Worm (Caenorhabditis elegans) whole organism, late embryonic: ENCODE measurements around the gene clec-71.

Experiments
- C08G9.2 ChIP-seq: sonication (generic microtip); optimal IDR thresholded peaks from 2 replicates; lab custom pipeline; 2016; ENCODE audit warnings: mild to moderate bottlenecking, missing genetic modification characterization, moderate library complexity, missing compliant biosample characterization
- C38D4.7 ChIP-seq: fragments of 200-800 bp; sonication (Bioruptor generic); optimal IDR thresholded peaks from 2 replicates; lab custom pipeline; 2018; ENCODE audit warnings: mild to moderate bottlenecking, missing genetic modification characterization, moderate library complexity, missing compliant biosample characterization
- F13H6.1 ChIP-seq: sonication (generic microtip); optimal IDR thresholded peaks from 2 replicates; lab custom pipeline; 2016; ENCODE audit warnings: missing genetic modification characterization, missing compliant biosample characterization
- K02D7.2 ChIP-seq: sonication (generic microtip); optimal IDR thresholded peaks from 2 replicates; lab custom pipeline; 2017; ENCODE audit warnings: mild to moderate bottlenecking, missing genetic modification characterization, missing compliant biosample characterization
- K09A11.1 ChIP-seq: sonication (generic microtip); optimal IDR thresholded peaks from 2 replicates; lab custom pipeline; 2017; ENCODE audit warnings: antibody characterized with exemption, mild to moderate bottlenecking, missing genetic modification characterization, missing compliant biosample characterization; ENCODE audit not compliant: insufficient read depth
- T23F11.4 ChIP-seq: fragments of 200-800 bp; sonication (Bioruptor generic); optimal IDR thresholded peaks from 2 replicates; lab custom pipeline; 2018; ENCODE audit warnings: mild to moderate bottlenecking, missing genetic modification characterization, missing compliant biosample characterization
- Y22D7AL.16 ChIP-seq: sonication (generic microtip); optimal IDR thresholded peaks from 2 replicates; lab custom pipeline; 2016; ENCODE audit warnings: missing genetic modification characterization, missing compliant biosample characterization
- ceh-14 ChIP-seq: sonication (generic microtip); optimal IDR thresholded peaks from 2 replicates; lab custom pipeline; 2016; ENCODE audit warnings: missing genotype, missing genetic modification characterization, missing compliant biosample characterization
- ceh-18 ChIP-seq: sonication (generic microtip); optimal IDR thresholded peaks from 2 replicates; lab custom pipeline; 2016; ENCODE audit warnings: missing genetic modification characterization, missing compliant biosample characterization
- ceh-19 ChIP-seq: fragments of 200-800 bp; sonication (Bioruptor generic); optimal IDR thresholded peaks from 2 replicates; lab custom pipeline; 2018; ENCODE audit warnings: mild to moderate bottlenecking, missing genetic modification characterization, missing compliant biosample characterization
- ceh-31 ChIP-seq: sonication (generic microtip); optimal IDR thresholded peaks from 2 replicates; lab custom pipeline; 2016; ENCODE audit warnings: missing genetic modification characterization, missing compliant biosample characterization
- ceh-34 ChIP-seq: sonication (generic microtip); optimal IDR thresholded peaks from 2 replicates; lab custom pipeline; 2016; ENCODE audit warnings: mild to moderate bottlenecking, missing genetic modification characterization, missing compliant biosample characterization
- ceh-48 ChIP-seq: sonication (generic microtip); optimal IDR thresholded peaks from 2 replicates; lab custom pipeline; 2016; ENCODE audit warnings: missing genetic modification characterization, inconsistent platforms, missing compliant biosample characterization
- ceh-9 ChIP-seq: sonication (generic microtip); optimal IDR thresholded peaks from 2 replicates; lab custom pipeline; 2016; ENCODE audit warnings: mild to moderate bottlenecking, missing genetic modification characterization, inconsistent platforms, missing compliant biosample characterization
- fkh-6 ChIP-seq: sonication (generic microtip); optimal IDR thresholded peaks from 2 replicates; lab custom pipeline; 2016; ENCODE audit warnings: missing genetic modification characterization, missing compliant biosample characterization
- hlh-13 ChIP-seq: fragments of 200-800 bp; sonication (Bioruptor generic); optimal IDR thresholded peaks from 2 replicates; lab custom pipeline; 2018; ENCODE audit warnings: mild to moderate bottlenecking, missing genetic modification characterization, missing compliant biosample characterization
- hlh-30 ChIP-seq: sonication (generic microtip); optimal IDR thresholded peaks from 2 replicates; lab custom pipeline; 2017; ENCODE audit warnings: antibody characterized with exemption, missing genetic modification characterization, missing compliant biosample characterization; ENCODE audit not compliant: insufficient read depth
- hlh-6 ChIP-seq: sonication (generic microtip); optimal IDR thresholded peaks from 2 replicates; lab custom pipeline; 2016; ENCODE audit warnings: missing genotype, missing genetic modification characterization, missing compliant biosample characterization
- lin-11 ChIP-seq: fragments of 200-800 bp; sonication (Bioruptor generic); optimal IDR thresholded peaks from 2 replicates; lab custom pipeline; 2018; ENCODE audit warnings: mild to moderate bottlenecking, missing genetic modification characterization, missing compliant biosample characterization
- mec-3 ChIP-seq: sonication (generic microtip); optimal IDR thresholded peaks from 2 replicates; lab custom pipeline; 2016; ENCODE audit warnings: borderline replicate concordance, missing genetic modification characterization, missing compliant biosample characterization
- nfya-1 ChIP-seq: sonication (generic microtip); optimal IDR thresholded peaks from 2 replicates; lab custom pipeline; 2017; ENCODE audit warnings: missing genetic modification characterization, mild to moderate bottlenecking, missing compliant biosample characterization, antibody characterized with exemption, moderate library complexity
- nhr-11 ChIP-seq: fragments of 150-350 bp; optimal IDR thresholded peaks from 2 replicates; lab custom pipeline; 2014; ENCODE audit warnings: missing biosample characterization, missing genetic modification characterization
- nhr-232 ChIP-seq: sonication (generic microtip); optimal IDR thresholded peaks from 2 replicates; lab custom pipeline; 2016; ENCODE audit warnings: missing genetic modification characterization, missing compliant biosample characterization
- odd-2 ChIP-seq: sonication (generic microtip); optimal IDR thresholded peaks from 2 replicates; lab custom pipeline; 2017; ENCODE audit warnings: antibody characterized with exemption, mild to moderate bottlenecking, missing genetic modification characterization, missing compliant biosample characterization
- pag-3 ChIP-seq: sonication (generic microtip); optimal IDR thresholded peaks from 2 replicates; lab custom pipeline; 2016; ENCODE audit warnings: missing compliant biosample characterization, missing genetic modification characterization, borderline replicate concordance
- pat-9 ChIP-seq: fragments of 200-800 bp; sonication (Bioruptor generic); optimal IDR thresholded peaks from 2 replicates; lab custom pipeline; 2018; ENCODE audit warnings: mild to moderate bottlenecking, missing genetic modification characterization, moderate library complexity, missing compliant biosample characterization
- pax-1 ChIP-seq: fragments of 150-350 bp; optimal IDR thresholded peaks from 2 replicates; lab custom pipeline; 2014; ENCODE audit warnings: missing biosample characterization, missing genetic modification characterization
- pha-2 ChIP-seq: sonication (generic microtip); optimal IDR thresholded peaks from 2 replicates; lab custom pipeline; 2017; ENCODE audit warnings: mild to moderate bottlenecking, missing genetic modification characterization, missing compliant biosample characterization
- pha-4 ChIP-seq: fragments of 150-350 bp; optimal IDR thresholded peaks from 2 replicates; lab custom pipeline; 2018; ENCODE audit warnings: missing biosample characterization, missing genetic modification reagents, missing genetic modification characterization
- pqm-1 ChIP-seq: sonication (generic microtip); optimal IDR thresholded peaks from 2 replicates; lab custom pipeline; 2016; ENCODE audit warnings: missing genetic modification characterization, missing compliant biosample characterization
- ref-2 ChIP-seq: sonication (generic microtip); optimal IDR thresholded peaks from 2 replicates; lab custom pipeline; 2016; ENCODE audit warnings: missing genetic modification characterization, missing compliant biosample characterization
- rnt-1 ChIP-seq: sonication (generic microtip); optimal IDR thresholded peaks from 2 replicates; lab custom pipeline; 2016; ENCODE audit warnings: missing genetic modification characterization, missing compliant biosample characterization
- sox-2 ChIP-seq: fragments of 200-800 bp; sonication (Bioruptor generic); IDR thresholded peaks from 2 replicates; pipeline ENCODE4 v1.3.6; 2022; ENCODE audit warnings: missing genetic modification reagents, missing genetic modification characterization, missing compliant biosample characterization
- sox-4 ChIP-seq: sonication (generic microtip); optimal IDR thresholded peaks from 2 replicates; lab custom pipeline; 2017; ENCODE audit warnings: mild to moderate bottlenecking, missing genetic modification characterization, inconsistent platforms, missing compliant biosample characterization
- syd-9 ChIP-seq: sonication (generic microtip); optimal IDR thresholded peaks from 2 replicates; lab custom pipeline; 2016; ENCODE audit warnings: mild to moderate bottlenecking, missing genetic modification characterization, moderate library complexity, missing compliant biosample characterization
- tbx-7 ChIP-seq: sonication (generic microtip); optimal IDR thresholded peaks from 2 replicates; lab custom pipeline; 2016; ENCODE audit warnings: missing genotype, missing genetic modification characterization, missing compliant biosample characterization
- ttx-3 ChIP-seq: sonication (generic microtip); optimal IDR thresholded peaks from 2 replicates; lab custom pipeline; 2016; ENCODE audit warnings: missing genetic modification reagents, missing genetic modification characterization, missing compliant biosample characterization
- unc-86 ChIP-seq: sonication (generic microtip); optimal IDR thresholded peaks from 2 replicates; lab custom pipeline; 2016; ENCODE audit warnings: missing genetic modification characterization, missing compliant biosample characterization
- zip-5 ChIP-seq: sonication (generic microtip); optimal IDR thresholded peaks from 2 replicates; lab custom pipeline; 2016; ENCODE audit warnings: missing genetic modification characterization, missing compliant biosample characterization
- ztf-16 ChIP-seq: sonication (generic microtip); optimal IDR thresholded peaks from 2 replicates; lab custom pipeline; 2017; ENCODE audit warnings: missing genetic modification characterization, missing compliant biosample characterization

Gene clec-71

ce11 chrIV:3915296-3915695 lies 22.0 kb upstream of the clec-71 start, which contains the start of gene srz-20:
TSS of gene srz-20 (plus strand) at chrIV:3915596.
- no peak for TF ChIP-seq lin-11 (tag; lab: Kevin White, UChicago)
- no peak for TF ChIP-seq sox-2 (GFP tag; lab: Robert Waterston, UW)
- TF ChIP-seq nhr-11 (tag; lab: Kevin White, UChicago), result no peak
- no peak for TF ChIP-seq ceh-19 (GFP tag; lab: Kevin White, UChicago)
- TF ChIP-seq Y22D7AL.16, result no peak
- no peak for TF ChIP-seq ceh-14
- TF ChIP-seq T23F11.4, result no peak
- no peak for TF ChIP-seq rnt-1
- TF ChIP-seq ttx-3 (tag; lab: Kevin White, UChicago), result no peak
- no peak for TF ChIP-seq tbx-7 (tag; lab: Kevin White, UChicago)
- TF ChIP-seq ceh-34 (tag; lab: Kevin White, UChicago), result no peak
- TF ChIP-seq pat-9 (tag; lab: Kevin White, UChicago), result no peak
- no peak for TF ChIP-seq unc-86 (tag; lab: Kevin White, UChicago)
- TF ChIP-seq pax-1, result no peak
- TF ChIP-seq, all 69 proteins: peak for 0

- TF ChIP-seq pqm-1 (tag; lab: Kevin White, UChicago), result no peak
Measured at ce11 chrIV:3917405-3917804, 19.9 kb upstream of the clec-71 start, which contains the start of gene F56D6.14. TSS of gene F56D6.14 (plus strand) at chrIV:3917705.

- no peak for TF ChIP-seq ceh-48 (tag; lab: Kevin White, UChicago)
- no peak for TF ChIP-seq mec-3 (tag; lab: Kevin White, UChicago)
- TF ChIP-seq odd-2 (tag; lab: Kevin White, UChicago), result no peak
- no peak for TF ChIP-seq K02D7.2 (tag; lab: Kevin White, UChicago)
- TF ChIP-seq ref-2 (tag; lab: Kevin White, UChicago), result no peak
- TF ChIP-seq pag-3 (tag; lab: Kevin White, UChicago), result no peak
- no peak for TF ChIP-seq sox-2 (GFP tag; lab: Robert Waterston, UW)
- no peak for TF ChIP-seq rnt-1
- TF ChIP-seq K09A11.1 (tag; lab: Kevin White, UChicago), result no peak
- no peak for TF ChIP-seq nfya-1
Measured at ce11 chrIV:3918160-3918559, 19.1 kb upstream of the clec-71 start, which contains the start of gene F56D6.23. TSS of gene F56D6.23 (plus strand) at chrIV:3918460.

ce11 chrIV:3919506-3919905 lies 17.8 kb upstream of the clec-71 start, which contains the start of gene srz-19:
TSS of gene srz-19 (plus strand) at chrIV:3919806.
- TF ChIP-seq syd-9 (tag; lab: Kevin White, UChicago), result no peak
- TF ChIP-seq C38D4.7 (GFP tag; lab: Kevin White, UChicago), result no peak
- TF ChIP-seq tbx-7 (tag; lab: Kevin White, UChicago), result no peak
- TF ChIP-seq ceh-19 (GFP tag; lab: Kevin White, UChicago), result no peak
- no peak for TF ChIP-seq K02D7.2 (tag; lab: Kevin White, UChicago)
- no peak for TF ChIP-seq mec-3 (tag; lab: Kevin White, UChicago)
- no peak for TF ChIP-seq sox-4
- no peak for TF ChIP-seq ceh-31 (tag; lab: Kevin White, UChicago)
- TF ChIP-seq hlh-6 (tag; lab: Kevin White, UChicago), result no peak
- TF ChIP-seq Y22D7AL.16, result no peak
- TF ChIP-seq pag-3 (tag; lab: Kevin White, UChicago), result no peak
- TF ChIP-seq odd-2 (tag; lab: Kevin White, UChicago), result no peak
- TF ChIP-seq ceh-9, result no peak

- TF ChIP-seq nhr-232 (tag; lab: Kevin White, UChicago) (no peak), sox-4 (no peak), hlh-13 (GFP tag; lab: Kevin White, UChicago) (no peak), F13H6.1 (tag; lab: Kevin White, UChicago) (no peak), pha-2 (tag; lab: Kevin White, UChicago) (no peak), ztf-16 (tag; lab: Kevin White, UChicago) (no peak), ceh-48 (tag; lab: Kevin White, UChicago) (no peak), ceh-9 (no peak), zip-5 (tag; lab: Kevin White, UChicago) (no peak), ceh-18 (no peak), C08G9.2 (no peak), ceh-19 (GFP tag; lab: Kevin White, UChicago) (no peak), fkh-6 (tag; lab: Kevin White, UChicago) (no peak), hlh-30 (tag; lab: Kevin White, UChicago) (no peak), K09A11.1 (tag; lab: Kevin White, UChicago) (no peak), pha-4 (no peak)
Measured at ce11 chrIV:3921898-3922297, 15.4 kb upstream of the clec-71 start, which contains the start of gene clec-67. TSS of gene clec-67 (plus strand) at chrIV:3922165.
